Fruit fly (Drosophila melanogaster): ENCODE measurements around the gene CG15386.

Gene CG15386

dm6 chr2L:2202018-2202852 is 14.8 kb downstream of the CG15386 start (continued):
- TF ChIP-seq Dip3 (GFP tag; optimal IDR thresholded peaks at IDR 0.05) (peak; percentile 38), CG17385 (GFP tag; optimal IDR thresholded peaks at IDR 0.05) (peak; percentile 97), CG7928 (GFP tag; optimal IDR thresholded peaks at IDR 0.05) (peak; percentile 44), Side (GFP tag; optimal IDR thresholded peaks at IDR 0.05) (peak; percentile 98), CG3995 (GFP tag; optimal IDR thresholded peaks at IDR 0.05) (peak; percentile 47), repo (GFP tag; optimal IDR thresholded peaks at IDR 0.05) (peak; percentile 97), CG6689 (GFP tag; IDR thresholded peaks at IDR 0.05) (peak; percentile 99), CG4360 (GFP tag; IDR thresholded peaks at IDR 0.05) (peak; percentile 93), CG3281 (GFP tag; optimal IDR thresholded peaks at IDR 0.05) (peak; percentile 80), fru (optimal IDR thresholded peaks at IDR 0.05) (no peak), CG15514 (GFP tag; optimal IDR thresholded peaks at IDR 0.05) (peak; percentile 67), cas (GFP tag; IDR thresholded peaks at IDR 0.05) (peak; percentile 79), Gug (GFP tag; IDR thresholded peaks at IDR 0.05) (peak; percentile 96), CG18476 (GFP tag; optimal IDR thresholded peaks at IDR 0.05) (peak; percentile 98), Dad (GFP tag; optimal IDR thresholded peaks at IDR 0.05) (peak; percentile 97), CG11560 (tag; IDR thresholded peaks at IDR 0.05) (peak; percentile 86), Sry-β (GFP tag; optimal IDR thresholded peaks at IDR 0.05) (peak; percentile 79), grn (GFP tag; optimal IDR thresholded peaks at IDR 0.05) (peak; percentile 89), CG15073 (GFP tag; optimal IDR thresholded peaks at IDR 0.05) (peak; percentile 90), pfk (GFP tag; optimal IDR thresholded peaks at IDR 0.05) (no peak), Meics (GFP tag; optimal IDR thresholded peaks at IDR 0.05) (peak; percentile 86), pzg (GFP tag; optimal IDR thresholded peaks at IDR 0.05) (no peak), BEAF-32 (GFP tag; optimal IDR thresholded peaks at IDR 0.05) (peak; percentile 12), zfh1 (GFP tag; IDR thresholded peaks at IDR 0.05) (peak; percentile 100), CG32532 (GFP tag; IDR thresholded peaks at IDR 0.05) (peak; percentile 85), CG9817 (tag; optimal IDR thresholded peaks at IDR 0.05) (peak; percentile 87), Opbp (GFP tag; IDR thresholded peaks at IDR 0.05; ENCODE audit: partially characterized antibody) (peak; percentile 64; the same call in 2 of the 3 replicates), btn (GFP tag; optimal IDR thresholded peaks at IDR 0.05) (peak; percentile 98), CG14710 (tag; optimal IDR thresholded peaks at IDR 0.05) (peak; percentile 99), fu2 (GFP tag; optimal IDR thresholded peaks at IDR 0.05) (peak; percentile 75), CG4617 (GFP tag; optimal IDR thresholded peaks at IDR 0.05; ENCODE audit: borderline replicate concordance) (peak; percentile 98), CG10267 (tag; optimal IDR thresholded peaks at IDR 0.05) (peak; percentile 99), Dfd (GFP tag; optimal IDR thresholded peaks at IDR 0.05) (no peak), sqz (GFP tag; optimal IDR thresholded peaks at IDR 0.05) (peak; percentile 98), wdn (GFP tag; IDR thresholded peaks at IDR 0.05) (peak; percentile 84; the same call in 1 of the 2 replicates), Atf6 (GFP tag; IDR thresholded peaks at IDR 0.05) (peak; percentile 92), CG15601 (tag; optimal IDR thresholded peaks at IDR 0.05) (peak; percentile 99), CG15696 (tag; optimal IDR thresholded peaks at IDR 0.05) (peak; percentile 99), gce (GFP tag; IDR thresholded peaks at IDR 0.05) (peak; percentile 100), CG43689 (GFP tag; IDR thresholded peaks at IDR 0.05) (peak; percentile 93), CG3726 (GFP tag; IDR thresholded peaks at IDR 0.05) (peak; percentile 98), zfh2 (GFP tag; optimal IDR thresholded peaks at IDR 0.05) (no peak), insv (GFP tag; optimal IDR thresholded peaks at IDR 0.05) (peak; percentile 60 to 61), H15 (GFP tag; IDR thresholded peaks at IDR 0.05) (peak; percentile 99), CG8388 (GFP tag; optimal IDR thresholded peaks at IDR 0.05) (peak; percentile 100), dmrt11E (tag; optimal IDR thresholded peaks at IDR 0.05) (peak; percentile 100), Bdp1 (GFP tag; optimal IDR thresholded peaks at IDR 0.05) (peak; percentile 92), Oaz (GFP tag; IDR thresholded peaks at IDR 0.05) (peak; percentile 94), mam (GFP tag; optimal IDR thresholded peaks at IDR 0.05) (peak; percentile 90)

All from whole organism, embryonic.